Fruit fly (Drosophila melanogaster): ENCODE measurements around the gene Mo25.

Gene Mo25

DNA sequence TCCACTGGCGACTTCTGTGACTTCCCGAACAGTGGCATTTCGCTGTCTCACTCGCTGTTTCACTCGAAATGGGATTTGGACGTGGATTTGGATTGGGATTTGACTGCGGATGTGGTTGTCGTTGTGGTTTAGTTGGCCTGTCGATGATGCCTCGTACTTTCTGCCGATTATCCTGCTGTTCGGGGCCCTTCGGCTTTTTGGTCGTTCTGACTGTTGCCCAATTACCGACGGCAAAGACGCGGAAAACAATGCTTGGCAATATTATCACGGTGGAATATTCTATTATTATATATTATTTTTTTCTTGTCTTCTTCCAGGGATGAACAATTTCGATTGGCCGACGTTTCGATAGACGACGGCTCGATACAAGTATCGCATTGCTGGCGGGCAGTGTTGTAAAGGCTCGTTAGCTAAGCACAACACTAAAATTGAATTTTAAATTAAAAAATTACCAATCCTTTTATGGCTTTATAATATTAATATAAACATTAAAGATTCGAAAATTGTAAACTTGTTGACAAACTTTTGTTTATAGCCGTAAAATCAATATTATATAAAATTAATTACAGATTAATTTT, at the start of gene Mo25:
Gene Mo25 (minus strand): TSS at position 341 of the 578 bp plus-strand sequence.
- TF ChIP-seq noc (tag; optimal IDR thresholded peaks at IDR 0.05), result no peak

DNA sequence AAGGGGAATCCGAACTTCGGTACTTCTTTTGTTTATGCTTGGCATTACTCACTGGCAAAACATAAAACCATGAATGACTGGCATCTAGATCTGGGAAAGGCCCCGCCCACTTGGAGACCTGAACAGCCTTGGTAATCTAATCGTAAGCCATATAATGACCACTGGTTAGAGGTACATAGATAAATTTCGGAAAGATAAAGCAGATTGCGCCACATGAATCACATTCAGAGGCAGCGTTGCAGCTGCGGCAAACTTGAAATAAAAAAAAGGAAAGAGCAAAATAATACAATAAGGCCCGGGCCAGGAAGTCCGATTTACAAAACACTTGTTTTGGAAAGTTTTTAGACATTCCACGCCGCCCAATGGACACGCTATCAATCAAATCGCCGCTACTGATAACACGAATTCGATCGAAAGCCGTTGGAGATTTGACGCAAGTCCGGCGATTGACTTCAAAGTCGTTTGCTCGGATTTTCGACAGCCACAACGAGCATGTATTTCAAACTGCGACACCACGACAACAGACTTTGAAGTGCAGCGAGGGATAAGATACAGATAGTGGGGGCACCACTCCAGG, 49.0 kb upstream of the Mo25 start:
- TF ChIP-seq noc (tag; optimal IDR thresholded peaks at IDR 0.05), result no peak

- peak; percentile 60 for TF ChIP-seq noc (tag; optimal IDR thresholded peaks at IDR 0.05)
These were observed 46.2 kb upstream of the Mo25 start, which contains the start of gene Baldspot for dm6 chr3L:16661167-16662109. Baldspot (minus strand) TSS chr3L:16661615.

- peak; percentile 73 for TF ChIP-seq noc (tag; optimal IDR thresholded peaks at IDR 0.05)
These were observed 44.9 kb upstream of the Mo25 start for dm6 chr3L:16659959-16660870.

dm6 chr3L:16659099-16659498, 43.8 kb upstream of the Mo25 start:
- no peak for TF ChIP-seq noc (tag; optimal IDR thresholded peaks at IDR 0.05)

- peak; percentile 45 for TF ChIP-seq noc (tag; optimal IDR thresholded peaks at IDR 0.05)
These were observed 41.7 kb upstream of the Mo25 start for dm6 chr3L:16657014-16657413.

DNA sequence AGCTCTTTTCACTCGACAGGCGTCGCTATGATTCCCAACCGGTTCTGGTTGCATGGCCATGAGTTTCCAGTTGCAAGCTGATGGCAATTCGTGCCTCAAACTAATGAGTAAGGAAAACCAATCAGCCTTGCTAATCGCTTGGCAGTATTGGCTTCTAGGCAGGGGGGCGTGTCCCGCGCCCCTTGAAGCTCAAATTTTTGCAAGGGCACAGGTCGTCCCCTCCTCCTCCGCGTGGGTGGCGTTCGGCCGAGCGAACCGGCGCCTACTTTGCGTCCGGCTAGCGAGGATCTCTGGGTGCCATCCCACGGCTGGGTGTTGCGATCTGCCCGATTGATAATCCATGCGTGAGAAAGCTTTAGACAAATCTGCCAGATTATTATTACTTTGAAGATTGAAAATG, 38.4 kb upstream of the Mo25 start:
- no peak for TF ChIP-seq noc (tag; optimal IDR thresholded peaks at IDR 0.05)

- peak; percentile 50 for TF ChIP-seq noc (tag; optimal IDR thresholded peaks at IDR 0.05)
These were observed 37.3 kb upstream of the Mo25 start for dm6 chr3L:16652531-16652930.

DNA sequence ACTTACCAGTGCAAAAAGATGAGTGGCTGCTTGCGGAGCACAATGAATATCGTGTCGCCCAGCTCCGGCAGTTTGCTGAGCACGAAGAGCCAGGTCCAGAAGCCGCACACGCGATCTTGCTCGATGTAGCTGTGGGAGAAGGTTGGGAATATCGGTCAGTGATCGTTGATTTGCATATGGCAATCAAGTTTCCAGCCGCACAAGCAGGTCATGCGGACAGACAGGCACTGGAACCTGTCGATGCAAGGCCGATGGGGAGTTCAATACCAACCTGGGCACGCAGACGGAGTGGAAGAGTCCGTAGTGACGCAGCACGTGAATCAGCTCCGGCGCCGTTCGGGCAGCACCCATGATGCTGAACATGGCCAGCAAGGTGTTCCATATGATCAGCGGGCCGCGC, 35.9 kb upstream of the Mo25 start:
- no peak for TF ChIP-seq noc (tag; optimal IDR thresholded peaks at IDR 0.05)

DNA sequence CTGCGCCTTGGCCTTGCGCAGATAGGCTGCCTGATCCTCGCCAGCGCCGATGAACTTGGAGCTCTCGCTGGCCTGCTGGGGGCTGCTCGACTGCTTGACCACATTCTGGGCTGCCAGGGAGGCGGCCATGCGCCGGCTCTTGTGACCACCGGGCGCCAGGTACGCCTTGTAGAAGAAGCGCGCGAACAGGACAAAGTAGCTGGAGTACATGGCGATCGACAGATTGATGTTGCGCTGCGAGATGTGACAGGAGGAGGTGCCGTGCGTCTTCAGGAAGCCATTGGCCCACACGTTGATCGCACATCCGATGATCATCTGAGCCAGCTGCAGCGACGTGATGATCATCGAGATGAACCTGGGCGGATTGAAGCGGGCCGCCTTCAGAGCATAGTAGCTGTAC, 34.8 kb upstream of the Mo25 start:
- TF ChIP-seq noc (tag; optimal IDR thresholded peaks at IDR 0.05), result no peak

dm6 chr3L:16647578-16648113, 32.4 kb upstream of the Mo25 start, which contains the start of gene Abl:
Abl (minus strand) TSS chr3L:16647882.
- peak; percentile 50 for TF ChIP-seq noc (tag; optimal IDR thresholded peaks at IDR 0.05)

DNA sequence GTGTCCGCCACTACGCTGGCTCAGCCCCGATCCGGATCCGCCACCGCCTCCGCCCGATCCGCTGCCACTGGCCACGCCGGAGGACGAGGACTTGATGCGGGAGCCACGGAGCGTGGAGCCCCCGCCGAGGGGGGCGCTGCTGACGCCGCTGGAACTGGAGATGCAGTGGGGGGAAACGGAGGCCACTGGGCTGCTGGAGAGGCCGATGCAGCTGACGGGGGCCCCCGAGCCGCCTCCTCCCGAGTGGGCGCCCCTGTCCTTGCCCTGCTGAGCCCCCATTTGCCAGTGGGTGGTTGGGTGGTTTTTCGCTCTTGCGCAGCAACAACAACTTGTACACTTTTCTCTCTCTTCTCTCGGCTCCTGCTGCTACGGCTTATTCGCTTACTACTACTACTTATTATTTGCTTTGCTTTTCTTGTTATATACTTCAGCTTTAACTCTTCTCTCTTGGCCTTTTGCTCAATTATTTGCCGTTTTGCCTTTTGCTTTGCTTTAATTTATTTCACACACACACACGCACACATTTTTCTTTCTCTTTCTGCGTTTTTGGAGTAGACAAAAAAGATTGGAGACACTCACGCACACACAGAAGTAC, 31.7 kb upstream of the Mo25 start:
- no peak for TF ChIP-seq noc (tag; optimal IDR thresholded peaks at IDR 0.05)

- TF ChIP-seq noc (tag; optimal IDR thresholded peaks at IDR 0.05), result no peak
These were observed 30.2 kb upstream of the Mo25 start for dm6 chr3L:16645323-16645982.

dm6 chr3L:16644505-16644904, 29.2 kb upstream of the Mo25 start:
- no peak for TF ChIP-seq noc (tag; optimal IDR thresholded peaks at IDR 0.05)

Data from whole organism, larva.